Fruit fly (Drosophila melanogaster): Measurements from ENCODE around the gene Vdup1.
A peak's percentile ranks its signal among the peaks of the same experiment; 100 is the strongest.

Vdup1 gene

dm6 chr3L:131151-131997 is 47.4 kb downstream of the Vdup1 start (continued):
- TF ChIP-seq OdsH (GFP tag; optimal IDR thresholded peaks at IDR 0.05), result no peak
- no peak for TF ChIP-seq acj6 (GFP tag; optimal IDR thresholded peaks at IDR 0.05)
- peak; percentile 9 to 10 for TF ChIP-seq salr (GFP tag; optimal IDR thresholded peaks at IDR 0.05)
- TF ChIP-seq CG10669 (GFP tag; optimal IDR thresholded peaks at IDR 0.05), result no peak
- TF ChIP-seq svp (GFP tag), result peak; percentile 82
- peak; percentile 36 for TF ChIP-seq CG6276 (GFP tag; optimal IDR thresholded peaks at IDR 0.05)
- TF ChIP-seq Met (GFP tag; optimal IDR thresholded peaks at IDR 0.05), result no peak
- peak; percentile 89 for TF ChIP-seq Eip78C (GFP tag)
- peak; percentile 93 for TF ChIP-seq fkh (GFP tag; optimal IDR thresholded peaks at IDR 0.05)
- TF ChIP-seq CG32006 (GFP tag; optimal IDR thresholded peaks at IDR 0.05), result no peak
- TF ChIP-seq fd59A (GFP tag; optimal IDR thresholded peaks at IDR 0.05), result no peak
- TF ChIP-seq CG1621 (tag; optimal IDR thresholded peaks at IDR 0.05), result no peak
- no peak for TF ChIP-seq Smox (GFP tag; optimal IDR thresholded peaks at IDR 0.05)
- peak; percentile 97 for TF ChIP-seq vri (GFP tag; optimal IDR thresholded peaks at IDR 0.05)
- no peak for TF ChIP-seq cyc (GFP tag; optimal IDR thresholded peaks at IDR 0.05)
- TF ChIP-seq CG7368 (GFP tag; optimal IDR thresholded peaks at IDR 0.05), result no peak
- peak; percentile 43 for TF ChIP-seq CG6792 (GFP tag; optimal IDR thresholded peaks at IDR 0.05)
- no peak for TF ChIP-seq CG11762 (GFP tag; optimal IDR thresholded peaks at IDR 0.05; ENCODE audit: insufficient read depth)
- TF ChIP-seq Hr38 (GFP tag; optimal IDR thresholded peaks at IDR 0.05), result no peak
- peak; percentile 71 for TF ChIP-seq fd85E (GFP tag; optimal IDR thresholded peaks at IDR 0.05)
- peak; percentile 63 to 67 for TF ChIP-seq ss (GFP tag; optimal IDR thresholded peaks at IDR 0.05)
- TF ChIP-seq esn (GFP tag; optimal IDR thresholded peaks at IDR 0.05), result no peak
- TF ChIP-seq Hr39 (GFP tag; optimal IDR thresholded peaks at IDR 0.05), result no peak
- peak; percentile 68 for TF ChIP-seq Eip93F (GFP tag; optimal IDR thresholded peaks at IDR 0.05)
- peak; percentile 71 for TF ChIP-seq dsx (GFP tag; optimal IDR thresholded peaks at IDR 0.05; ENCODE audit: poor library complexity, severe bottlenecking)
- TF ChIP-seq CG31627 (GFP tag; optimal IDR thresholded peaks at IDR 0.05), result no peak
- no peak for TF ChIP-seq Sox15 (GFP tag; optimal IDR thresholded peaks at IDR 0.05)

dm6 chr3L:130798-131150 is 48.0 kb downstream of the Vdup1 start:
- TF ChIP-seq CG6276 (GFP tag; optimal IDR thresholded peaks at IDR 0.05) (no peak), CG16779 (tag; optimal IDR thresholded peaks at IDR 0.05) (no peak), net (GFP tag; optimal IDR thresholded peaks at IDR 0.05) (no peak), Eip78C (GFP tag) (no peak)

- TF ChIP-seq CG6854 (GFP tag; optimal IDR thresholded peaks at IDR 0.05) (peak; percentile 52), CG15336 (GFP tag; IDR thresholded peaks at IDR 0.05) (peak; percentile 25; the same call in 1 of the 2 replicates), svp (GFP tag) (peak; percentile 42), CG6163 (GFP tag; IDR thresholded peaks at IDR 0.05) (peak; percentile 79), topi (GFP tag; optimal IDR thresholded peaks at IDR 0.05) (peak; percentile 39), Ets96B (tag; optimal IDR thresholded peaks at IDR 0.05) (no peak), fd85E (GFP tag; optimal IDR thresholded peaks at IDR 0.05) (no peak), CG8119 (GFP tag; IDR thresholded peaks at IDR 0.05) (0 out of 3 replicates have a peak, but pooled peaks have one; percentile 37), CG3919 (GFP tag; optimal IDR thresholded peaks at IDR 0.05) (peak; percentile 24), CG6808 (GFP tag; optimal IDR thresholded peaks at IDR 0.05) (peak; percentile 18), Ets21C (GFP tag; optimal IDR thresholded peaks at IDR 0.05) (no peak), Hr39 (GFP tag; optimal IDR thresholded peaks at IDR 0.05) (no peak), CG8632 (GFP tag; optimal IDR thresholded peaks at IDR 0.05) (no peak), dac (GFP tag; optimal IDR thresholded peaks at IDR 0.05) (no peak), Sox14 (GFP tag; optimal IDR thresholded peaks at IDR 0.05) (peak; percentile 35), CG1621 (tag; optimal IDR thresholded peaks at IDR 0.05) (peak; percentile 25), ss (GFP tag; optimal IDR thresholded peaks at IDR 0.05) (peak; percentile 20), Eip78C (GFP tag) (peak; percentile 51), CG7368 (GFP tag; optimal IDR thresholded peaks at IDR 0.05) (peak; percentile 5), eg (GFP tag; IDR thresholded peaks at IDR 0.05) (peak; percentile 58; the same call in 2 of the 3 replicates), fd59A (GFP tag; optimal IDR thresholded peaks at IDR 0.05) (no peak), Sox102F (GFP tag; optimal IDR thresholded peaks at IDR 0.05) (peak; percentile 21), CG11762 (GFP tag; optimal IDR thresholded peaks at IDR 0.05; ENCODE audit: insufficient read depth) (no peak), Blimp-1 (GFP tag; optimal IDR thresholded peaks at IDR 0.05) (peak; percentile 81), CG6792 (GFP tag; optimal IDR thresholded peaks at IDR 0.05) (no peak), CG9139 (GFP tag; optimal IDR thresholded peaks at IDR 0.05) (no peak), Eip75B (GFP tag; optimal IDR thresholded peaks at IDR 0.05) (peak; percentile 27)
Observed at dm6 chr3L:129311-129816, 49.4 kb downstream of the Vdup1 start, which contains the start of gene Pdk1. Pdk1 (plus strand) TSS chr3L:129450.
